Worm (Caenorhabditis elegans): ENCODE measurements around the gene dmsr-16.

The dmsr-16 gene

ce11 chrV:6784853-6785492, 23.9 kb downstream of the dmsr-16 start, which contains the start of the genes spn-4 and spe-39 (continued):
- TF ChIP-seq bed-1 (GFP tag; IDR thresholded peaks at IDR 0.05) (no peak), tbp1 (GFP tag; optimal IDR thresholded peaks at IDR 0.05) (peak; percentile 41), dpff-1 (tag; optimal IDR thresholded peaks at IDR 0.05) (no peak), T26A5.8 (tag; optimal IDR thresholded peaks at IDR 0.05) (no peak), pha-4 (tag; optimal IDR thresholded peaks at IDR 0.05) (no peak), B0261.1 (tag; optimal IDR thresholded peaks at IDR 0.05) (no peak), sdz-38 (tag; optimal IDR thresholded peaks at IDR 0.05) (no peak), F49E8.2 (tag; optimal IDR thresholded peaks at IDR 0.05; ENCODE audit: insufficient read depth) (no peak), nhr-120 (GFP tag; IDR thresholded peaks at IDR 0.05) (no peak), nhr-90 (tag; optimal IDR thresholded peaks at IDR 0.05) (no peak), egrh-3 (GFP tag; IDR thresholded peaks at IDR 0.05) (no peak), T07F8.4 (tag; optimal IDR thresholded peaks at IDR 0.05) (no peak), ztf-25 (GFP tag; IDR thresholded peaks at IDR 0.05) (no peak), C06A6.2 (GFP tag; conservative IDR thresholded peaks at IDR 0.05) (0 out of 2 replicates have a peak, but pooled peaks have one; percentile 43), ceh-100 (GFP tag; IDR thresholded peaks at IDR 0.05) (peak; percentile 55; the same call in 1 of the 2 replicates), F57C9.4 (tag; optimal IDR thresholded peaks at IDR 0.05) (no peak), pbrm-1 (GFP tag; IDR thresholded peaks at IDR 0.05) (peak; percentile 49; the same call in 1 of the 2 replicates), sptf-2 (GFP tag; optimal IDR thresholded peaks at IDR 0.05) (no peak), F57A8.1 (GFP tag; optimal IDR thresholded peaks at IDR 0.05) (no peak), rpc-1 (optimal IDR thresholded peaks at IDR 0.05) (peak; percentile 48), rpc-1 (tag; optimal IDR thresholded peaks at IDR 0.05) (no peak), nfyb-1 (GFP tag; IDR thresholded peaks at IDR 0.05) (0 out of 2 replicates have a peak, but pooled peaks have one; percentile 41), egl-44 (GFP tag; IDR thresholded peaks at IDR 0.05) (no peak), madf-10 (tag; optimal IDR thresholded peaks at IDR 0.05) (no peak), nfya-2 (GFP tag; IDR thresholded peaks at IDR 0.05) (no peak), dpl-1 (GFP tag; optimal IDR thresholded peaks at IDR 0.05) (peak; percentile 81), Y95B8A.8 (GFP tag; IDR thresholded peaks at IDR 0.05) (0 out of 2 replicates have a peak, but pooled peaks have one; percentile 14), xnd-1 (tag; optimal IDR thresholded peaks at IDR 0.05) (peak; percentile 96), chd-7 (tag; optimal IDR thresholded peaks at IDR 0.05) (no peak), snpc-1.3 (tag; optimal IDR thresholded peaks at IDR 0.05; ENCODE audit: insufficient read depth) (peak; percentile 27), die-1 (tag; optimal IDR thresholded peaks at IDR 0.05) (no peak), attf-5 (GFP tag; optimal IDR thresholded peaks at IDR 0.05) (no peak), snpc-4 (GFP tag; optimal IDR thresholded peaks at IDR 0.05) (no peak), snpc-4 (tag; optimal IDR thresholded peaks at IDR 0.05) (peak in 2 of 4 experiments; percentile 50 to 55), ztf-6 (GFP tag; IDR thresholded peaks at IDR 0.05) (no peak), ZK185.1 (tag; optimal IDR thresholded peaks at IDR 0.05; ENCODE audit: poor library complexity, severe bottlenecking) (peak; percentile 78), somi-1 (GFP tag; optimal IDR thresholded peaks at IDR 0.05) (no peak), lsy-27 (tag; optimal IDR thresholded peaks at IDR 0.05; ENCODE audit: borderline replicate concordance, insufficient read depth) (no peak), bed-2 (GFP tag; IDR thresholded peaks at IDR 0.05) (no peak), mcd-1 (GFP tag; IDR thresholded peaks at IDR 0.05) (peak; percentile 72), lin-54 (GFP tag; optimal IDR thresholded peaks at IDR 0.05) (peak; percentile 89), hsf-1 (GFP tag; IDR thresholded peaks at IDR 0.05) (0 out of 2 replicates have a peak, but pooled peaks have one; percentile 52), zim-3 (tag; optimal IDR thresholded peaks at IDR 0.05) (no peak), D2030.7 (GFP tag; IDR thresholded peaks at IDR 0.05) (peak; percentile 92), ceh-27 (GFP tag; optimal IDR thresholded peaks at IDR 0.05) (peak; percentile 28), Y56A3A.18 (GFP tag; IDR thresholded peaks at IDR 0.05) (no peak), athp-1 (tag; optimal IDR thresholded peaks at IDR 0.05) (no peak), madf-8 (GFP tag; conservative IDR thresholded peaks at IDR 0.05) (peak; percentile 96)

Measured in whole organism, young adult.